Worm (Caenorhabditis elegans) whole organism, L1 larva: ENCODE measurements around the gene T16G1.2.

ENCODE experiments used
- C34B4.2 ChIP-seq: sonication (generic microtip); optimal IDR thresholded peaks from 2 replicates; lab custom pipeline; 2017; ENCODE audit warnings: mild to moderate bottlenecking, missing genetic modification characterization, missing compliant biosample characterization
- F16B12.6 ChIP-seq: fragments of 150-350 bp; optimal IDR thresholded peaks from 2 replicates; lab custom pipeline; 2014; ENCODE audit warnings: missing biosample characterization, missing genetic modification characterization
- Y116A8C.19 ChIP-seq: sonication (generic microtip); optimal IDR thresholded peaks from 2 replicates; lab custom pipeline; 2016; ENCODE audit warnings: missing compliant biosample characterization, missing genetic modification characterization, borderline replicate concordance
- alr-1 ChIP-seq: fragments of 200-800 bp; sonication (Bioruptor generic); optimal IDR thresholded peaks from 2 replicates; lab custom pipeline; 2018; ENCODE audit warnings: borderline replicate concordance, mild to moderate bottlenecking, missing genetic modification characterization, missing compliant biosample characterization
- aly-2 ChIP-seq: fragments of 150-350 bp; optimal IDR thresholded peaks from 2 replicates; lab custom pipeline; 2014; ENCODE audit warnings: missing biosample characterization, missing genetic modification characterization
- ceh-63 ChIP-seq: fragments of 200-800 bp; sonication (Bioruptor generic); optimal IDR thresholded peaks from 2 replicates; lab custom pipeline; 2018; ENCODE audit warnings: mild to moderate bottlenecking, missing genetic modification characterization, missing compliant biosample characterization
- ces-1 ChIP-seq: fragments of 150-350 bp; optimal IDR thresholded peaks from 2 replicates; lab custom pipeline; 2014; ENCODE audit warnings: missing biosample characterization, missing genetic modification reagents, missing genetic modification characterization
- efl-1 ChIP-seq, 4 experiments: fragments of 150-350 bp; optimal IDR thresholded peaks in 3 of 4; peaks in 1 of 4; 1 replicate in 1 of 4; 2 replicates in 3 of 4; lab custom pipeline; 2014; ENCODE audit warnings: missing biosample characterization in 2 of 4, missing genetic modification characterization in 2 of 4, missing genetic modification reagents in 2 of 4
- efl-3 ChIP-seq: fragments of 200-800 bp; sonication (Bioruptor generic); optimal IDR thresholded peaks from 2 replicates; lab custom pipeline; 2018; ENCODE audit warnings: mild to moderate bottlenecking, missing genetic modification characterization, missing compliant biosample characterization
- egl-27 ChIP-seq, 2 experiments: fragments of 150-350 bp in 1 of 2; sonication (generic microtip); optimal IDR thresholded peaks; 3 replicates each; lab custom pipeline; 2017 to 2018; ENCODE audit warnings: missing biosample characterization in 2 of 2, missing genetic modification characterization in 2 of 2, missing genetic modification reagents in 2 of 2
- elt-2 ChIP-seq: sonication (generic microtip); optimal IDR thresholded peaks from 2 replicates; lab custom pipeline; 2016; ENCODE audit warnings: missing genetic modification characterization, mild to moderate bottlenecking, inconsistent platforms, missing compliant biosample characterization, missing genetic modification reagents
- elt-3 ChIP-seq, 6 experiments: fragments of 150-350 bp in 1 of 6; sonication (generic microtip); optimal IDR thresholded peaks; 2 replicates each; lab custom pipeline; 2017 to 2018; ENCODE audit warnings: missing biosample characterization in 6 of 6, missing genetic modification characterization in 6 of 6, inconsistent platforms in 1 of 6
- ets-5 ChIP-seq: fragments of 200-800 bp; sonication (Bioruptor generic); IDR thresholded peaks from 2 replicates; pipeline ENCODE4 v1.3.6; 2022; ENCODE audit warnings: missing genetic modification characterization, missing compliant biosample characterization
- fkh-10 ChIP-seq: sonication (generic microtip); optimal IDR thresholded peaks from 2 replicates; lab custom pipeline; 2017; ENCODE audit warnings: missing biosample characterization, missing genetic modification reagents, missing genetic modification characterization
- fkh-4 ChIP-seq: sonication (generic microtip); optimal IDR thresholded peaks from 2 replicates; lab custom pipeline; 2016; ENCODE audit warnings: missing compliant biosample characterization, missing genetic modification characterization, borderline replicate concordance
- fkh-8 ChIP-seq: sonication (generic microtip); optimal IDR thresholded peaks from 2 replicates; lab custom pipeline; 2016; ENCODE audit warnings: mild to moderate bottlenecking, missing genetic modification characterization, missing compliant biosample characterization
- fos-1 ChIP-seq: fragments of 150-350 bp; optimal IDR thresholded peaks from 2 replicates; lab custom pipeline; 2014; ENCODE audit warnings: missing biosample characterization, missing genetic modification characterization
- hlh-4 ChIP-seq: sonication (generic microtip); optimal IDR thresholded peaks from 2 replicates; lab custom pipeline; 2016; ENCODE audit warnings: mild to moderate bottlenecking, missing genetic modification characterization, missing compliant biosample characterization
- hpl-2 ChIP-seq: fragments of 150-350 bp; optimal IDR thresholded peaks from 2 replicates; lab custom pipeline; 2014; ENCODE audit warnings: missing biosample characterization, missing genetic modification reagents, missing genetic modification characterization
- irx-1 ChIP-seq: sonication (generic microtip); optimal IDR thresholded peaks from 2 replicates; lab custom pipeline; 2016; ENCODE audit warnings: missing genetic modification characterization, missing compliant biosample characterization
- isw-1 ChIP-seq: fragments of 200-800 bp; sonication (Bioruptor generic); IDR thresholded peaks from 2 replicates; pipeline ENCODE4 v1.3.6; 2022; ENCODE audit warnings: missing genetic modification characterization, missing compliant biosample characterization
- lin-14 ChIP-seq: fragments of 200-800 bp; sonication (Bioruptor generic); optimal IDR thresholded peaks from 2 replicates; lab custom pipeline; 2018; ENCODE audit warnings: mild to moderate bottlenecking, missing genetic modification characterization, moderate library complexity, missing compliant biosample characterization
- lin-15B ChIP-seq: fragments of 150-350 bp; sonication (generic microtip); optimal IDR thresholded peaks from 3 replicates; lab custom pipeline; 2014; ENCODE audit warnings: missing biosample characterization, missing genetic modification characterization
- lin-35 ChIP-seq, 2 experiments: fragments of 150-350 bp; optimal IDR thresholded peaks; 2 replicates each; lab custom pipeline; 2014; ENCODE audit warnings: missing biosample characterization in 2 of 2, missing genetic modification characterization in 2 of 2, missing genetic modification reagents in 2 of 2
- nhr-20 ChIP-seq: sonication (generic microtip); optimal IDR thresholded peaks from 2 replicates; lab custom pipeline; 2016; ENCODE audit warnings: mild to moderate bottlenecking, missing genetic modification characterization, missing compliant biosample characterization
- nhr-71 ChIP-seq: sonication (generic microtip); optimal IDR thresholded peaks from 2 replicates; lab custom pipeline; 2016; ENCODE audit warnings: mild to moderate bottlenecking, missing genetic modification characterization, moderate library complexity, missing compliant biosample characterization
- nhr-77 ChIP-seq: fragments of 150-350 bp; optimal IDR thresholded peaks from 2 replicates; lab custom pipeline; 2014; ENCODE audit warnings: missing biosample characterization, missing genetic modification characterization
- nhr-85 ChIP-seq: sonication (generic microtip); peaks from one replicate; lab custom pipeline; 2016; ENCODE audit warnings: missing genetic modification characterization, inconsistent platforms, missing compliant biosample characterization
- nhr-90 ChIP-seq: sonication (generic microtip); optimal IDR thresholded peaks from 2 replicates; lab custom pipeline; 2016; ENCODE audit warnings: mild to moderate bottlenecking, missing genetic modification characterization, missing compliant biosample characterization; ENCODE audit not compliant: poor library complexity
- pag-3 ChIP-seq: sonication (generic microtip); optimal IDR thresholded peaks from 2 replicates; lab custom pipeline; 2017; ENCODE audit warnings: missing genetic modification characterization, mild to moderate bottlenecking, missing compliant biosample characterization, antibody characterized with exemption, borderline replicate concordance; ENCODE audit not compliant: insufficient read depth
- pax-3 ChIP-seq: fragments of 200-800 bp; sonication (Bioruptor generic); optimal IDR thresholded peaks from 2 replicates; lab custom pipeline; 2018; ENCODE audit warnings: mild to moderate bottlenecking, missing genetic modification characterization, moderate library complexity, missing compliant biosample characterization
- pqm-1 ChIP-seq: sonication (generic microtip); optimal IDR thresholded peaks from 3 replicates; lab custom pipeline; 2017; ENCODE audit warnings: missing biosample characterization, missing genetic modification characterization
- rnt-1 ChIP-seq: sonication (generic microtip); optimal IDR thresholded peaks from 2 replicates; lab custom pipeline; 2016; ENCODE audit warnings: mild to moderate bottlenecking, missing genetic modification characterization, moderate library complexity, missing compliant biosample characterization
- sox-4 ChIP-seq: sonication (generic microtip); optimal IDR thresholded peaks from 2 replicates; lab custom pipeline; 2016; ENCODE audit warnings: missing genetic modification characterization, missing compliant biosample characterization
- sptf-1 ChIP-seq: fragments of 150-350 bp; optimal IDR thresholded peaks from 2 replicates; lab custom pipeline; 2014; ENCODE audit warnings: missing biosample characterization, missing genetic modification characterization
- swsn-7 ChIP-seq: sonication (generic microtip); optimal IDR thresholded peaks from 2 replicates; lab custom pipeline; 2016; ENCODE audit warnings: missing genetic modification characterization, missing compliant biosample characterization
- unc-86 ChIP-seq: sonication (generic microtip); optimal IDR thresholded peaks from 2 replicates; lab custom pipeline; 2016; ENCODE audit warnings: missing genetic modification characterization, missing compliant biosample characterization
- vab-15 ChIP-seq: sonication (generic microtip); optimal IDR thresholded peaks from 2 replicates; lab custom pipeline; 2017; ENCODE audit warnings: missing genotype, mild to moderate bottlenecking, missing genetic modification characterization, missing compliant biosample characterization
- zag-1 ChIP-seq: fragments of 150-350 bp; optimal IDR thresholded peaks from 2 replicates; lab custom pipeline; 2014; ENCODE audit warnings: missing biosample characterization, missing genetic modification characterization
- zip-4 ChIP-seq: fragments of 200-800 bp; sonication (Bioruptor generic); optimal IDR thresholded peaks from 2 replicates; lab custom pipeline; 2018; ENCODE audit warnings: mild to moderate bottlenecking, missing genetic modification characterization, moderate library complexity, missing compliant biosample characterization
- ztf-11 ChIP-seq, 2 experiments: sonication (generic microtip); optimal IDR thresholded peaks; 2 replicates each; lab custom pipeline; 2016 to 2017; ENCODE audit warnings: missing genetic modification characterization in 2 of 2, missing biosample characterization in 1 of 2, missing compliant biosample characterization in 1 of 2

Gene T16G1.2

DNA sequence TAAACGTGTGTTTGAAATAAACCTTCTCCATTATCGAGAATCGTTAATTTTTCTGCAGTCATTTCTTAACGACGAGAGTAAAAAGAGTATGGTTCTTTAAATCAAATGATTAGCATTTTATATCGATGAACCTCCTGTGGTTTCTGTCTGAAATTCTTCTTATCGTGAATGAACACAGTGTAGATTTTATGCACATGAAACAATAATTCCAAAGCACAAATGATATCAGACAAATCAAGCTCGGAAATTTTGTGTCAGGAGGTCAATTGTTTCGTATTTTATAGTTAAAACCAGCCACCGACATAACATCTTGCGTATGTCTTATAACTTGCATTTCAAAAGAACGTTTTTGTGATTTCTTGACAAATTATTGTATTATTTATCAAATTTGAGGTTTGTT lies 7.8 kb downstream of the T16G1.2 start, which contains the start of gene T16G1.6:
Gene T16G1.6 (minus strand): TSS at position 77 of the 400 bp plus-strand sequence.
- TF ChIP-seq lin-15B (tag; lab: Kevin White, UChicago) (no peak), nhr-20 (peak; percentile 56), fkh-10 (GFP tag; lab: Kevin White, UChicago) (no peak), nhr-90 (tag; lab: Kevin White, UChicago) (no peak), egl-27 (tag; optimal IDR thresholded peaks at IDR 0.05; lab: Kevin White, UChicago) (no peak), hpl-2 (GFP tag; lab: Kevin White, UChicago) (no peak), zip-4 (GFP tag; lab: Kevin White, UChicago) (no peak), lin-35 (GFP tag; optimal IDR thresholded peaks at IDR 0.05; lab: Kevin White, UChicago) (peak in 1 of 2 experiments; percentile 17), rnt-1 (tag; lab: Kevin White, UChicago) (no peak), nhr-85 (no peak), lin-14 (GFP tag; lab: Kevin White, UChicago) (peak; percentile 4), elt-3 (tag; optimal IDR thresholded peaks at IDR 0.05; lab: Kevin White, UChicago) (no peak), fos-1 (tag; lab: Kevin White, UChicago) (no peak), C34B4.2 (tag; lab: Kevin White, UChicago) (no peak), efl-3 (GFP tag; lab: Kevin White, UChicago) (no peak), elt-2 (peak; percentile 82), zag-1 (tag; lab: Kevin White, UChicago) (no peak)

DNA sequence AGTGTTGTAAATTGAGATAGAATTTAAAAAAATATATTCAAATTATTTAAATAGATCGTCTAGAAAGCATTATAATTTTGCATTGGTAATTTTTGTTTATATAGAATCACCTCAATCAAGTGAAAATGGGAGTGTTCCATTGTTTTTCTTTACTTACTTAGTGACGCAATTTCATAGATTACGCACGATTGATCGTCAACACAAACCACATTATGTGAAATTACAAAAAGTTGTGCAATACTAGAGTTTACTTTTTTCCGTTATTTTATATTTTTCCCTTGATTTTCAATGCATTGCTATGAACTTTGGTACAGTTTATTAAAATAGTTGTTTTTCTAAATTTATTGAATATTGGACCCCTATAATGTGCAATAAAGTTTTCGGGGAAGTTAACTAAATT lies 10.2 kb downstream of the T16G1.2 start, which contains the start of gene T16G1.5:
Gene T16G1.5 (minus strand): TSS at position 119 of the 400 bp plus-strand sequence.
- no peak for TF ChIP-seq zip-4 (GFP tag; lab: Kevin White, UChicago)
- TF ChIP-seq ets-5, result no peak
- TF ChIP-seq efl-1 (optimal IDR thresholded peaks at IDR 0.05; lab: Kevin White, UChicago), result no peak
- peak in 1 of 2 experiments; percentile 41 for TF ChIP-seq efl-1 (GFP tag; optimal IDR thresholded peaks at IDR 0.05 in 1 of 2; lab: Kevin White, UChicago)

DNA sequence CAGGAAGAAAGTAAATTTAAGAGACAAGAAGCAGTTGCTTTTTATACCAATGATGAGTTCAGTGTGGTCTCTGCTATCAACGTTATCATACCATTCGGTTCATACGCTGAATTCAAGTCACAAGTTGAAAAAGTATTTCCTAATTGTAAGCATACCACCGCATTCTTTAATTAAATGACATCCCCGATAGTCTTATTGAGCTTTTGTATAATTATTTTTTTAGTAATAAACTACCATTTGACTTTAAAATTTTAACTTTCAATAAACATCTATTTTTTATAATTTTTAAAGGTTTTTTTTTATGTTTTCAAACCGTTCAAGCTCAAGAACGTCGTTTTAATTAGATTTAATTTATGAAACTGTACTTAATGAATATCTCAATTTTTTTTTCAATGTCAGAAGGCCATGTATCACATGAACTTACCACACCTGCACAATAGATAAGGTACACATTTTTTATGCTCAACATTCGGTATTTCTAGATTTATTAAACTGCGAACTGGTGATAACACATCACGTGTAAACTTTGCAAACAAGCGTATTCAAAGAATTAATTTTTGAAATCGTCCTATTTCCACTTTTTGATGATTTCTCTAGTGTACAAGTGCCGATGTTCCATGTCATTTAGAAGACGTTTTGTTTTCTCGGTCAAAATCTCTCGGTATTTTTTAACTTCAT lies 12.7 kb downstream of the T16G1.2 start, which contains the start of gene T16G1.4:
Gene T16G1.4 (minus strand): TSS at position 51 of the 678 bp plus-strand sequence.
- TF ChIP-seq nhr-77 (tag; lab: Kevin White, UChicago) (no peak), swsn-7 (no peak), nhr-71 (tag; lab: Kevin White, UChicago) (no peak), nhr-20 (peak; percentile 8), elt-2 (peak; percentile 88), nhr-85 (no peak), efl-1 (optimal IDR thresholded peaks at IDR 0.05; lab: Kevin White, UChicago) (no peak), efl-1 (GFP tag; optimal IDR thresholded peaks at IDR 0.05 in 1 of 2; lab: Kevin White, UChicago) (peak in 1 of 2 experiments; percentile 46), pqm-1 (tag; lab: Kevin White, UChicago) (no peak), unc-86 (tag; lab: Kevin White, UChicago) (no peak), lin-35 (GFP tag; optimal IDR thresholded peaks at IDR 0.05; lab: Kevin White, UChicago) (peak in 1 of 2 experiments; percentile 22)

DNA sequence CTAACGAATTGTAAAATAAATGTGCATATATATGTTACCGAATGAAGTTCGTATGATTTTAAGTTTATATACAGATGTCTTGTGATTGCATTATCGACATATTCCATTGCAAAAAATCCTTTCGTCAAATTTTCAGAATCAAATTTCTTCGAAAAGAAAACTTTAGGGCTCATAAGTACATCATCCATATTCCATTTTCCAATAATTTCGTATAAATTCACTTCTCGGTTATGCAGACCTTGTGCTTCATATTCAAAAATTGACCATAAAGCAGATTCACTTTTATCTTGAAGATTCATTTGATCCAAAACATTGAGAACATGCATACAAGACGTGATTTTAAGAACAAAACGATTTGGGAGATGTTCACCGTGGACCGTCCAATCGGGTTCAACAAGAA lies 14.1 kb downstream of the T16G1.2 start:
- no peak for TF ChIP-seq ets-5
- TF ChIP-seq F16B12.6 (tag; lab: Kevin White, UChicago), result no peak
- no peak for TF ChIP-seq vab-15 (tag; lab: Kevin White, UChicago)

DNA sequence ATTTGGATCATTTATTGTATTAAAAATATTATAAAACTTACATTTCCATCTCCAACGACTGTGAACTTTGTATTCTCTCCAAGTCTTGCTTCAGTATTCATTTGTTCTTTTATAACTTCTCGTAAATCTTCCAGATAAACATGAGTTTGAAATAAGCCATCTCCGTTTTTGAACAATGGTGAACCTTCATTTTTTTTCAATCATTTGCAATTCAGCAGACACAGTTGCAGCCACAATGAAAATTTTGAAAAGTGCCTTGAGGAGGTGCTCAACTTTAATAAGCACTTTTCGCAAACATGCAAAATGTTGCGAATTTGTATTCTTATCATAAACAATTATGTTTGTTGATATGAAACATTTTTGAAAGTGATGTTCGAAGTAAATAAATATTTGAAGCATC lies 14.9 kb downstream of the T16G1.2 start, which contains the start of gene T16G1.3:
Gene T16G1.3 (minus strand): TSS at position 101 of the 400 bp plus-strand sequence.
- no peak for TF ChIP-seq efl-1 (optimal IDR thresholded peaks at IDR 0.05; lab: Kevin White, UChicago)
- no peak for TF ChIP-seq efl-1 (GFP tag; optimal IDR thresholded peaks at IDR 0.05 in 1 of 2; lab: Kevin White, UChicago)
- TF ChIP-seq pqm-1 (tag; lab: Kevin White, UChicago), result no peak
- no peak for TF ChIP-seq alr-1 (tag; lab: Kevin White, UChicago)
- TF ChIP-seq fkh-4 (tag; lab: Kevin White, UChicago), result no peak
- no peak for TF ChIP-seq pag-3 (tag; lab: Kevin White, UChicago)
- no peak for TF ChIP-seq Y116A8C.19 (tag; lab: Kevin White, UChicago)
- no peak for TF ChIP-seq pax-3
- TF ChIP-seq fkh-8 (tag; lab: Kevin White, UChicago), result no peak
- no peak for TF ChIP-seq irx-1 (tag; lab: Kevin White, UChicago)
- TF ChIP-seq unc-86 (tag; lab: Kevin White, UChicago), result no peak
- TF ChIP-seq nhr-90 (tag; lab: Kevin White, UChicago), result no peak
- TF ChIP-seq C34B4.2 (tag; lab: Kevin White, UChicago), result no peak
- TF ChIP-seq sptf-1, result no peak
- no peak for TF ChIP-seq ceh-63 (GFP tag; lab: Kevin White, UChicago)
- no peak for TF ChIP-seq hlh-4
- no peak for TF ChIP-seq aly-2
- TF ChIP-seq sox-4 (tag; lab: Kevin White, UChicago), result no peak
- TF ChIP-seq ces-1 (GFP tag; lab: Kevin White, UChicago), result no peak
- no peak for TF ChIP-seq ztf-11 (tag; optimal IDR thresholded peaks at IDR 0.05; lab: Kevin White, UChicago)
- no peak for TF ChIP-seq isw-1 (GFP tag; lab: Robert Waterston, UW)
